Fruit fly (Drosophila melanogaster) whole organism, embryonic: ENCODE data around the gene Pvf2.
A peak's percentile ranks its signal among the peaks of the same experiment; 100 is the strongest.

Experiments used
- Atf6 ChIP-seq: fragments of 200-800 bp; sonication (Bioruptor generic); IDR thresholded peaks from 2 replicates; pipeline ENCODE4 v1.3.6; 2022; ENCODE audit warnings: missing biosample characterization, missing genetic modification characterization
- CG10274 ChIP-seq: fragments of 200-800 bp; sonication (Bioruptor generic); optimal IDR thresholded peaks from 3 replicates; lab custom pipeline; 2017; ENCODE audit warnings: missing biosample characterization, mild to moderate bottlenecking, missing genetic modification characterization
- CG10565 ChIP-seq: fragments of 200-800 bp; sonication (Bioruptor generic); optimal IDR thresholded peaks from 3 replicates; lab custom pipeline; 2016; ENCODE audit warnings: missing biosample characterization, mild to moderate bottlenecking, missing genetic modification characterization
- CG12104 ChIP-seq: fragments of 200-800 bp; sonication (Bioruptor generic); optimal IDR thresholded peaks from 3 replicates; lab custom pipeline; 2016; ENCODE audit warnings: missing biosample characterization, missing genetic modification characterization
- CG1233 ChIP-seq: fragments of 200-800 bp; sonication (Bioruptor generic); optimal IDR thresholded peaks from 4 replicates; lab custom pipeline; 2018; ENCODE audit warnings: missing biosample characterization, mild to moderate bottlenecking, missing genetic modification characterization
- CG13894 ChIP-seq: fragments of 200-800 bp; sonication (Bioruptor generic); optimal IDR thresholded peaks from 3 replicates; lab custom pipeline; 2018; ENCODE audit warnings: missing biosample characterization, mild to moderate bottlenecking, missing genetic modification characterization, moderate library complexity
- CG15479 ChIP-seq: fragments of 200-800 bp; sonication (Bioruptor generic); optimal IDR thresholded peaks from 3 replicates; lab custom pipeline; 2019; ENCODE audit warnings: missing biosample characterization, mild to moderate bottlenecking, missing genetic modification characterization, moderate library complexity
- CG1603 ChIP-seq: fragments of 200-800 bp; sonication (Bioruptor generic); optimal IDR thresholded peaks from 2 replicates; lab custom pipeline; 2019; ENCODE audit warnings: missing biosample characterization, mild to moderate bottlenecking, missing genetic modification characterization, moderate library complexity
- CG1647 ChIP-seq: fragments of 200-800 bp; sonication (Bioruptor generic); optimal IDR thresholded peaks from 3 replicates; lab custom pipeline; 2016; ENCODE audit warnings: missing biosample characterization, missing genetic modification characterization
- CG18262 ChIP-seq: fragments of 200-800 bp; optimal IDR thresholded peaks from 3 replicates; lab custom pipeline; 2019; ENCODE audit warnings: missing biosample characterization, mild to moderate bottlenecking, missing genetic modification characterization, moderate library complexity
- CG2712 ChIP-seq: fragments of 200-800 bp; optimal IDR thresholded peaks from 3 replicates; lab custom pipeline; 2019; ENCODE audit warnings: missing biosample characterization, mild to moderate bottlenecking, missing genetic modification characterization, moderate library complexity
- CG30020 ChIP-seq: fragments of 200-800 bp; optimal IDR thresholded peaks from 2 replicates; lab custom pipeline; 2019; ENCODE audit warnings: missing biosample characterization, mild to moderate bottlenecking, missing genetic modification characterization, moderate library complexity
- CG32767 ChIP-seq: fragments of 200-800 bp; sonication (Bioruptor generic); IDR thresholded peaks from 2 replicates; pipeline ENCODE4 v1.3.6; 2022; ENCODE audit warnings: missing biosample characterization, missing genetic modification characterization
- CG3847 ChIP-seq: fragments of 200-800 bp; sonication (Bioruptor generic); IDR thresholded peaks from 2 replicates; pipeline ENCODE4 v1.3.6; 2022; ENCODE audit warnings: missing biosample characterization, missing genetic modification characterization
- CG6175 ChIP-seq: fragments of 200-800 bp; sonication (Bioruptor generic); IDR thresholded peaks from 3 replicates; pipeline ENCODE4 v1.3.6; 2022; ENCODE audit warnings: missing biosample characterization, missing genetic modification characterization
- CG6791 ChIP-seq: fragments of 200-800 bp; sonication (Bioruptor generic); IDR thresholded peaks from 3 replicates; pipeline ENCODE4 v1.3.6; 2022; ENCODE audit warnings: missing biosample characterization, missing genetic modification characterization; ENCODE audit not compliant: partially characterized antibody
- CG6813 ChIP-seq: fragments of 200-800 bp; sonication (Bioruptor generic); optimal IDR thresholded peaks from 2 replicates; lab custom pipeline; 2017; ENCODE audit warnings: missing biosample characterization, missing genetic modification characterization, mild to moderate bottlenecking, moderate library complexity, missing genetic modification reagents
- CG7357 ChIP-seq: fragments of 200-800 bp; sonication (Bioruptor generic); IDR thresholded peaks from 3 replicates; pipeline ENCODE4 v1.3.6; 2022; ENCODE audit warnings: missing biosample characterization, missing genetic modification characterization
- CG9797 ChIP-seq: fragments of 200-800 bp; sonication (Bioruptor generic); optimal IDR thresholded peaks from 3 replicates; lab custom pipeline; 2018; ENCODE audit warnings: missing biosample characterization, mild to moderate bottlenecking, missing genetic modification characterization
- CG9932 ChIP-seq: fragments of 200-800 bp; sonication (Bioruptor generic); IDR thresholded peaks from 2 replicates; pipeline ENCODE4 v1.3.6; 2022; ENCODE audit warnings: missing biosample characterization, missing genetic modification characterization
- Deaf1 ChIP-seq: fragments of 200-800 bp; optimal IDR thresholded peaks from 3 replicates; lab custom pipeline; 2019; ENCODE audit warnings: missing biosample characterization, mild to moderate bottlenecking, missing genetic modification characterization, moderate library complexity
- Dek ChIP-seq: fragments of 200-800 bp; sonication (Bioruptor generic); optimal IDR thresholded peaks from 3 replicates; lab custom pipeline; 2019; ENCODE audit warnings: missing biosample characterization, mild to moderate bottlenecking, missing genetic modification characterization, moderate library complexity
- Dip3 ChIP-seq: fragments of 200-800 bp; sonication (Bioruptor generic); optimal IDR thresholded peaks from 3 replicates; lab custom pipeline; 2016; ENCODE audit warnings: missing biosample characterization, missing genetic modification characterization
- Fer1 ChIP-seq: fragments of 200-800 bp; sonication (Bioruptor generic); optimal IDR thresholded peaks from 2 replicates; lab custom pipeline; 2017; ENCODE audit warnings: missing biosample characterization, mild to moderate bottlenecking, missing genetic modification characterization
- HmgZ ChIP-seq: fragments of 200-800 bp; sonication (Bioruptor generic); optimal IDR thresholded peaks from 2 replicates; lab custom pipeline; 2018; ENCODE audit warnings: missing biosample characterization, mild to moderate bottlenecking, missing genetic modification characterization
- NC2α ChIP-seq: fragments of 200-800 bp; sonication (Bioruptor generic); optimal IDR thresholded peaks from 2 replicates; lab custom pipeline; 2016; ENCODE audit warnings: missing biosample characterization, missing genetic modification characterization
- Opbp ChIP-seq: fragments of 200-800 bp; sonication (Bioruptor generic); IDR thresholded peaks from 3 replicates; pipeline ENCODE4 v1.3.6; 2022; ENCODE audit warnings: missing biosample characterization, missing genetic modification characterization; ENCODE audit not compliant: partially characterized antibody
- Rfx ChIP-seq: fragments of 200-800 bp; sonication (Bioruptor generic); IDR thresholded peaks from 2 replicates; pipeline ENCODE4 v1.3.6; 2022; ENCODE audit warnings: missing biosample characterization, missing genetic modification characterization
- Scr ChIP-seq: fragments of 200-800 bp; sonication (Bioruptor generic); IDR thresholded peaks from 2 replicates; pipeline ENCODE4 v1.3.6; 2022; ENCODE audit warnings: missing biosample characterization, missing genetic modification characterization; ENCODE audit not compliant: partially characterized antibody
- az2 ChIP-seq: fragments of 200-800 bp; sonication (Bioruptor generic); optimal IDR thresholded peaks from 3 replicates; lab custom pipeline; 2016; ENCODE audit warnings: missing biosample characterization, missing genetic modification characterization
- bigmax ChIP-seq: fragments of 200-800 bp; sonication (Bioruptor generic); optimal IDR thresholded peaks from 2 replicates; lab custom pipeline; 2018; ENCODE audit warnings: missing biosample characterization, mild to moderate bottlenecking, missing genetic modification characterization
- chm ChIP-seq: fragments of 200-800 bp; sonication (Bioruptor generic); IDR thresholded peaks from 2 replicates; pipeline ENCODE4 v1.3.6; 2022; ENCODE audit warnings: missing biosample characterization, missing genetic modification characterization
- emc ChIP-seq: fragments of 200-800 bp; sonication (Bioruptor generic); optimal IDR thresholded peaks from 2 replicates; lab custom pipeline; 2016; ENCODE audit warnings: missing biosample characterization, missing genetic modification characterization
- en ChIP-seq: fragments of 200-800 bp; sonication (Bioruptor generic); optimal IDR thresholded peaks from 2 replicates; lab custom pipeline; 2016; ENCODE audit warnings: missing biosample characterization, missing genetic modification characterization
- esg ChIP-seq: fragments of 200-800 bp; sonication (Bioruptor generic); conservative IDR thresholded peaks from 2 replicates; pipeline ENCODE4 v1.3.6; 2022; ENCODE audit warnings: missing biosample characterization, missing genetic modification characterization
- exex ChIP-seq: fragments of 200-800 bp; sonication (Bioruptor generic); optimal IDR thresholded peaks from 4 replicates; lab custom pipeline; 2018; ENCODE audit warnings: missing biosample characterization, mild to moderate bottlenecking, missing genetic modification characterization, moderate library complexity
- her ChIP-seq: fragments of 200-800 bp; sonication (Bioruptor generic); optimal IDR thresholded peaks from 2 replicates; lab custom pipeline; 2016; ENCODE audit warnings: missing biosample characterization, missing genetic modification characterization
- hkb ChIP-seq, 2 experiments: fragments of 200-800 bp in 1 of 2; fragments of >200 bp in 1 of 2; sonication (Bioruptor generic) in 1 of 2; IDR thresholded peaks in 1 of 2; optimal IDR thresholded peaks in 1 of 2; 2 replicates each; pipeline versions ENCODE4 v1.3.6 to Lab custom; 2017 to 2022; ENCODE audit warnings: missing biosample characterization in 1 of 2, missing genetic modification characterization in 1 of 2
- ind ChIP-seq: fragments of 200-800 bp; sonication (Bioruptor generic); optimal IDR thresholded peaks from 3 replicates; lab custom pipeline; 2016; ENCODE audit warnings: missing biosample characterization, missing genetic modification characterization
- lbe ChIP-seq: fragments of 200-800 bp; sonication (Bioruptor generic); optimal IDR thresholded peaks from 2 replicates; lab custom pipeline; 2016; ENCODE audit warnings: missing biosample characterization, mild to moderate bottlenecking, missing genetic modification characterization
- lilli ChIP-seq: fragments of 200-800 bp; sonication (Bioruptor generic); optimal IDR thresholded peaks from 3 replicates; lab custom pipeline; 2016; ENCODE audit warnings: missing biosample characterization, missing genetic modification characterization
- nerfin-2 ChIP-seq: fragments of 200-800 bp; sonication (Bioruptor generic); IDR thresholded peaks from 2 replicates; pipeline ENCODE4 v1.3.6; 2022; ENCODE audit warnings: missing biosample characterization, missing genetic modification characterization; ENCODE audit not compliant: partially characterized antibody
- odd ChIP-seq: fragments of 200-800 bp; sonication (Bioruptor generic); optimal IDR thresholded peaks from 2 replicates; lab custom pipeline; 2017; ENCODE audit warnings: missing biosample characterization, mild to moderate bottlenecking, missing genetic modification characterization
- otp ChIP-seq: fragments of 200-800 bp; sonication (Bioruptor generic); IDR thresholded peaks from 3 replicates; pipeline ENCODE4, ENCODE4 v1.3.6; 2022; ENCODE audit warnings: missing biosample characterization, missing genetic modification characterization
- sqz ChIP-seq: fragments of 200-800 bp; sonication (Bioruptor generic); optimal IDR thresholded peaks from 3 replicates; lab custom pipeline; 2018; ENCODE audit warnings: missing biosample characterization, mild to moderate bottlenecking, missing genetic modification characterization
- sug ChIP-seq: fragments of 200-800 bp; optimal IDR thresholded peaks from 2 replicates; lab custom pipeline; 2019; ENCODE audit warnings: missing biosample characterization, mild to moderate bottlenecking, missing genetic modification characterization, moderate library complexity
- toy ChIP-seq: fragments of 200-800 bp; sonication (Bioruptor generic); IDR thresholded peaks from 2 replicates; pipeline ENCODE4 v1.3.6; 2022; ENCODE audit warnings: missing biosample characterization, missing genetic modification characterization
- vfl ChIP-seq: fragments of 200-800 bp; sonication (Bioruptor generic); optimal IDR thresholded peaks from 2 replicates; lab custom pipeline; 2016; ENCODE audit warnings: missing biosample characterization, missing genetic modification characterization
- vnd ChIP-seq: fragments of 200-800 bp; sonication (Bioruptor generic); IDR thresholded peaks from 3 replicates; pipeline ENCODE4 v1.3.6; 2022; ENCODE audit warnings: missing biosample characterization, missing genetic modification characterization; ENCODE audit not compliant: partially characterized antibody
- zfh1 ChIP-seq: fragments of 200-800 bp; sonication (Bioruptor generic); IDR thresholded peaks from 3 replicates; pipeline ENCODE4 v1.3.6; 2022; ENCODE audit warnings: missing biosample characterization, missing genetic modification characterization

Pvf2 gene

dm6 chr2L:7032517-7032951 is 51.9 kb downstream of the Pvf2 start, which contains the start of the genes Rab30 and Caper (continued):
- TF ChIP-seq en = no peak
- peak; percentile 62 for TF ChIP-seq lbe (GFP tag; lab: Kevin White, UChicago)
- TF ChIP-seq otp (GFP tag; lab: Robert Waterston, UW) = peak; percentile 37; the same call in 1 of the 3 replicates
- TF ChIP-seq CG1647 (GFP tag; lab: Kevin White, UChicago) = peak; percentile 23
- TF ChIP-seq CG1233 (GFP tag; lab: Kevin White, UChicago) = no peak
- no peak for TF ChIP-seq emc
- peak; percentile 95 for TF ChIP-seq CG9932
- peak; percentile 89 for TF ChIP-seq CG1603 (tag; lab: Kevin White, UChicago)
- peak; percentile 99 for TF ChIP-seq Opbp (GFP tag; lab: Robert Waterston, UW)
- no peak for TF ChIP-seq sqz (GFP tag; lab: Kevin White, UChicago)
- peak; percentile 74 for TF ChIP-seq CG3847 (GFP tag; lab: Robert Waterston, UW)
- no peak for TF ChIP-seq CG6813 (GFP tag; lab: Kevin White, UChicago)
- TF ChIP-seq CG9797 (GFP tag; lab: Kevin White, UChicago) = peak; percentile 58
- TF ChIP-seq vfl (GFP tag; lab: Kevin White, UChicago) = peak; percentile 74
- TF ChIP-seq az2 = peak; percentile 43
- TF ChIP-seq CG30020 = peak; percentile 75
- TF ChIP-seq nerfin-2 (GFP tag; lab: Robert Waterston, UW) = peak; percentile 97
- TF ChIP-seq CG6175 = no peak
- TF ChIP-seq her (GFP tag; lab: Kevin White, UChicago) = peak; percentile 68
- no peak for TF ChIP-seq CG15479 (GFP tag; lab: Kevin White, UChicago)
- TF ChIP-seq CG7357 = no peak
- peak; percentile 51 for TF ChIP-seq Dip3 (GFP tag; lab: Kevin White, UChicago)
- TF ChIP-seq CG18262 (tag; lab: Kevin White, UChicago) = peak; percentile 9
- TF ChIP-seq exex (tag; lab: Kevin White, UChicago) = peak; percentile 23
- TF ChIP-seq chm = 0 out of 2 replicates have a peak, but pooled peaks have one; percentile 16
- peak; percentile 3 for TF ChIP-seq Dek
- peak; percentile 98 for TF ChIP-seq Scr (GFP tag; lab: Robert Waterston, UW)
- no peak for TF ChIP-seq toy (GFP tag; lab: Robert Waterston, UW)
- peak; percentile 25 for TF ChIP-seq NC2α
- no peak for TF ChIP-seq bigmax (GFP tag; lab: Kevin White, UChicago)
- TF ChIP-seq CG10565 (GFP tag; lab: Kevin White, UChicago) = no peak
- TF ChIP-seq Atf6 (GFP tag; lab: Robert Waterston, UW) = 0 out of 2 replicates have a peak, but pooled peaks have one; percentile 18
- peak; percentile 61 for TF ChIP-seq CG2712 (tag; lab: Kevin White, UChicago)
- peak; percentile 67 for TF ChIP-seq sug (tag; lab: Kevin White, UChicago)
- TF ChIP-seq CG6791 (GFP tag; lab: Robert Waterston, UW) = peak; percentile 99
- TF ChIP-seq lilli (GFP tag; lab: Kevin White, UChicago) = peak; percentile 80
- TF ChIP-seq CG32767 (GFP tag; lab: Robert Waterston, UW) = no peak
- TF ChIP-seq esg (GFP tag; lab: Robert Waterston, UW) = no peak
- TF ChIP-seq Fer1 = peak; percentile 22
- peak; percentile 83 for TF ChIP-seq Rfx (GFP tag; lab: Robert Waterston, UW)
- TF ChIP-seq vnd (GFP tag; lab: Robert Waterston, UW) = peak; percentile 98
- peak; percentile 42 for TF ChIP-seq ind (GFP tag; lab: Kevin White, UChicago)
- TF ChIP-seq Deaf1 (tag; lab: Kevin White, UChicago) = peak; percentile 58
- no peak for TF ChIP-seq odd
- TF ChIP-seq zfh1 (GFP tag; lab: Robert Waterston, UW) = peak; percentile 65; the same call in 2 of the 3 replicates
- TF ChIP-seq CG13894 (tag; lab: Kevin White, UChicago) = peak; percentile 70
- TF ChIP-seq HmgZ = peak; percentile 90
- no peak for TF ChIP-seq CG10274
- TF ChIP-seq hkb (optimal IDR thresholded peaks at IDR 0.05; lab: Kevin White, UChicago) = no peak
- TF ChIP-seq hkb (GFP tag; IDR thresholded peaks at IDR 0.05; lab: Robert Waterston, UW) = no peak; the same call in 1 of the 2 replicates
- peak; percentile 33 for TF ChIP-seq CG12104 (GFP tag; lab: Kevin White, UChicago)
